Worm (Caenorhabditis elegans): Measurements from ENCODE around the gene B0454.5.
A peak's percentile ranks its signal among the peaks of the same experiment; 100 is the strongest.
"Not testable (repeated sequence)": the region's sequence is repeated elsewhere in the genome, so short reads cannot be mapped to it uniquely, and the experiment has no call there.

Gene B0454.5

DNA sequence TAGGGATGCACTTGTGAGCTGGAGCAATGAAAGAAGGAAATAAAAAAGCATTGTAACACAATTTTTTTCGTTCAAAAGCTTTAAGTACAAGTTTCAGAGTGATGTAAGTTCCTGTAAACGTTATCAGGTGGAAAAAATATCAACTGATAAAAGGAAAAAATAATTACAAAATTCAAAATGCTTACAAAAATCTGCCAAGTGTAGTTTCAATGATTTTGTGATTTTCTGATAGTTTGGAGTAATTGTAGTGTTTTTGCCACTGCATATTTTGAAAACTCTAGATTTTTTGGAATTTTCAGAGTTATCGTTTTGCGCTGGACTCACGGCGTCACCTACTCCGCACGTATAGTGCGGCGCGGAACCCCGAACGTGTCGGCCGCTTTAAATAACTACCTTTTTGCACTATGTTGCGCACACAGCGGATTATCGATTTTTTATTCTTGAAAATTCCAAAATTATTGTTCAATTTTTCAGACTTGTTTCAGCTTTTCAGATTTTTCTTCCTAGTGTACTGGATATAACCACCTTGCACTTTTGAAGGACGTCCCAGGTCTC is 15.2 kb upstream of the B0454.5 start, which contains the start of gene clec-2:
Gene clec-2 (minus strand): TSS at position 51 of the 555 bp plus-strand sequence.
- TF ChIP-seq nhr-76 (tag; optimal IDR thresholded peaks at IDR 0.05) (no peak), elt-1 (tag; optimal IDR thresholded peaks at IDR 0.05; ENCODE audit: borderline replicate concordance, insufficient read depth) (no peak), lin-13 (tag; optimal IDR thresholded peaks at IDR 0.05) (no peak), unc-39 (tag; optimal IDR thresholded peaks at IDR 0.05) (no peak)

DNA sequence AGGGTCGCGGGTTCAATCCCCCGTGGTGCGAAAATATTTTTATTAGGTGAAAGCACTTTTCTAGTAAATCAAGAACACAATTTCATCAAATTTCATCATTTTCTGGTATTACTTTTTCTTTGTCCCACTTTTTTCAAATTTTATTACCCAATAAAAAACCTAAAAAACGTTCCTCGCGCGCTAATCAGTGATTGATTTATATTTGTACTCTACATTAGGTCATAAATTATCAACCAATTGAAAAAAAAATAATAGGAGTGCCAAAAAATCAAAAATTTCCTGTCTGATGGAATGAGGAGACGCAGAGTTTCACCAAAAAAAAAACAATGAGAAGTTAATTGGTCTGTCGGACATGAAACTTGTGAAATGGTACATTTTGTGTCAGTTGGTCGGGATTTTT is 14.0 kb upstream of the B0454.5 start:
- TF ChIP-seq unc-120 (tag; optimal IDR thresholded peaks at IDR 0.05; ENCODE audit: poor library complexity, severe bottlenecking) (no peak), M03D4.4 (tag; optimal IDR thresholded peaks at IDR 0.05) (no peak), lin-13 (tag; optimal IDR thresholded peaks at IDR 0.05) (no peak), mab-5 (tag; optimal IDR thresholded peaks at IDR 0.05) (no peak), elt-1 (tag; optimal IDR thresholded peaks at IDR 0.05; ENCODE audit: borderline replicate concordance, insufficient read depth) (no peak), lin-32 (GFP tag; optimal IDR thresholded peaks at IDR 0.05) (no peak)

DNA sequence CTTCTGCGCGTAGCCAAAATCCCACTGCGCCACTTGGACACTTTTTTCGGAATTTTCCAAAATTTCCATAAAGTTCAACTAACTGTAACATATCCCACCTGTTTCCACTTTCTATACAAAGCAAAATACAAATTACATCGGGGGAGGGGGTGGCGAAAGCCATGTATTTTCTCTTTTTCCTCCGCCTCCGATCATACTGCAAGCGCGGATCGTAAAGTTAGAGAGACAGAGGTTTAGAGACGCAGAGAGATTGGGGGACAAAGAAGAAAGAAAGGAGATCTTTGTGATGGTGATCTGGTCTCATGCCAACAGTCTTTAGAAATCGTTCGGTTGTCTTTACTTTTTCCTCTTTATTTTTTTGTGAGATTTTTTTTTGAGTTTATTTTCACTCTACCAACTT is 10.4 kb upstream of the B0454.5 start:
- peak; percentile 23 for TF ChIP-seq blmp-1 (tag; optimal IDR thresholded peaks at IDR 0.05)
- no peak for TF ChIP-seq nhr-76 (tag; optimal IDR thresholded peaks at IDR 0.05)
- TF ChIP-seq ham-2 (GFP tag; optimal IDR thresholded peaks at IDR 0.05), result peak; percentile 43
- TF ChIP-seq lsy-2 (tag; optimal IDR thresholded peaks at IDR 0.05), result no peak
- no peak for TF ChIP-seq bed-3 (GFP tag; optimal IDR thresholded peaks at IDR 0.05)

DNA sequence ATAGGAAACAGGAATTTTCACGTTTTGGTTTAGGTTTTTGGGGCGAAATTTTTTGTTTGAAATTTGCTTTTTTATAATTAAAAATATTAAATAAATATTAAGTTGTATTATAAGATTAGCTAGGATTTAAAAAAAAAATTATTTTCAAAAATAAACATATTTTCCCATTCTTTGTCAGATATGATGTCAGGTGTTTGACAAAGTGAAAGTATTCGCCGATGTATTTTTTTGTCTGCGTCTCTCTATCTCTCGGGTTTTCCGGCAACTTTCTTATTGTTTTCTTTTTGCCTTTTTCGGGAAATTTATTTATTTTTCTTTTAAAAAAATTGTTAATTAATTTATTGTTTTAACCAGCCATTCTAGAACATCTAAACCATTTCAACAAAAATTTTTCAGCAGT is 8.2 kb upstream of the B0454.5 start:
- TF ChIP-seq blmp-1 (tag; optimal IDR thresholded peaks at IDR 0.05), result peak; percentile 31
- TF ChIP-seq unc-120 (tag; optimal IDR thresholded peaks at IDR 0.05; ENCODE audit: poor library complexity, severe bottlenecking), result no peak
- no peak for TF ChIP-seq elt-1 (tag; optimal IDR thresholded peaks at IDR 0.05; ENCODE audit: borderline replicate concordance, insufficient read depth)

DNA sequence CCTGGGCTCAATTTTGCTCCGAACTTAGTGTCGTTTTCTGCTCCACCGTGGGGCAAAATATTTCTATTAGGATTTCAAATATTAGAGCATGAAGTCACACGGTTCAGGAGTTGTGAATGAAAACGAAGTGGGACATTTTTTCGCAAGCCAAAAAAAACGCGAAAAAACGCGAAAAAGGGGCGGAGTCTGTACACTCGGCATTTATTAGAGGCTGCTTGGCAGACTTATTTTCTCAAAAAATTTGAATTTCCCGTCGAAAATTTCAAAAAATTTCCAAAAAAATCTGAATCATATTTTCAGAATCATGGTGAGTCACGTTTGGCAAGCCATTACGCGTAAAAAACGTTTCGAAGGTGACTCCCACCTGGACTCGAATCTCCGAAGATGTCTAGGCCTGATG is 6.2 kb upstream of the B0454.5 start, which contains the start of gene B0454.6:
Gene B0454.6 (plus strand): TSS at position 301 of the 400 bp plus-strand sequence.
- TF ChIP-seq ham-2 (GFP tag; optimal IDR thresholded peaks at IDR 0.05); mep-1 (tag; optimal IDR thresholded peaks at IDR 0.05); lsy-2 (tag; optimal IDR thresholded peaks at IDR 0.05): not testable (repeated sequence)

DNA sequence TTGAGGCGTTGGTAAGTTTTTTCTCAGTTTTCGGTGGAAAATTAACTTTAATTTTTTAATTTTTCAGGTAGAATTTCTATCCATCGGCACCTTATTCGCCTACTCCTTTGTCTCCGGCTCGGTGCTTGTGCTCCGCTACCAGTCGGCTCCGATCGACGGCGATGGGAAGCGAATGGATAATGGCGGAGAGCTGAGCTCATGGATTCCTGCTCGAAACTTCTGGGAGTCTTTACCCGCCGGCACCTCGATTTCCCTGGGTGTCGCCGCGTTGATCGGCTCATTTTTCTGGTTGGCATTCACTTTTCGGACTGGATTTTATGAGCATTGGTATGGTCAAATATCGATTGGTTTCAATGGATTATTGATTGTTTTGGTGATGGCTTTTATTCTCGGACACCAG is 3.7 kb upstream of the B0454.5 start:
- TF ChIP-seq ztf-11 (tag; optimal IDR thresholded peaks at IDR 0.05) (no peak), nhr-28 (tag; optimal IDR thresholded peaks at IDR 0.05) (no peak), lin-32 (GFP tag; optimal IDR thresholded peaks at IDR 0.05) (no peak), pha-4 (tag; optimal IDR thresholded peaks at IDR 0.05) (no peak), tbx-8 (GFP tag; optimal IDR thresholded peaks at IDR 0.05) (no peak), cnd-1 (tag; optimal IDR thresholded peaks at IDR 0.05) (no peak), mls-2 (tag; optimal IDR thresholded peaks at IDR 0.05) (no peak), nhr-2 (tag; optimal IDR thresholded peaks at IDR 0.05) (no peak), zip-8 (tag; optimal IDR thresholded peaks at IDR 0.05) (no peak), ces-1 (GFP tag; optimal IDR thresholded peaks at IDR 0.05) (no peak), ham-2 (GFP tag; optimal IDR thresholded peaks at IDR 0.05) (no peak), lsy-2 (tag; optimal IDR thresholded peaks at IDR 0.05) (no peak), ceh-43 (GFP tag; optimal IDR thresholded peaks at IDR 0.05) (no peak), ceh-39 (tag; optimal IDR thresholded peaks at IDR 0.05) (no peak), mep-1 (tag; optimal IDR thresholded peaks at IDR 0.05) (no peak), sptf-1 (tag; optimal IDR thresholded peaks at IDR 0.05) (no peak)

DNA sequence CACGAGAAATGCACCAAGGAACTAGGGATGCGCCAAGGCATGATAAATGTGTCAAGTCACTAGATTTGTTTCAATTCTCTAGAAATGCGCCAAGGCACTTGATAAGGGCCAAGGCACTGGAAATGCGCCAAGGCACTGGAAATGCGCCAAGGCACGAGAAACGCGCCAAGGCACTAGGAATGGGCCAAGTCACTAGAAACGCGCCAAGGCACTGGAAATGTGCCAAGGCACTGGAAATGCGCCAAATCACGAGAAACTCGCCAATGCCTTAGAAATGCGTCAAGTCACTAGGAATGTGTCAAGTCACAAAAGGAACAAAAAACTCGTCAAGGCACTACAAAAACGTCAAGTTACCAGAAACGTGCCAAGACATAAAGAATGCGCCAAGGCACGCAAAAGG is 2.3 kb upstream of the B0454.5 start:
- TF ChIP-seq cnd-1 (tag; optimal IDR thresholded peaks at IDR 0.05) (no peak), lin-32 (GFP tag; optimal IDR thresholded peaks at IDR 0.05) (no peak), lsy-2 (tag; optimal IDR thresholded peaks at IDR 0.05) (no peak), flh-1 (GFP tag; optimal IDR thresholded peaks at IDR 0.05) (no peak), elt-3 (tag; optimal IDR thresholded peaks at IDR 0.05) (no peak), unc-62 (GFP tag; optimal IDR thresholded peaks at IDR 0.05) (no peak), nhr-76 (tag; optimal IDR thresholded peaks at IDR 0.05) (no peak), lin-13 (tag; optimal IDR thresholded peaks at IDR 0.05) (no peak), snpc-4 (tag; optimal IDR thresholded peaks at IDR 0.05) (no peak), mep-1 (tag; optimal IDR thresholded peaks at IDR 0.05) (no peak), nhr-28 (tag; optimal IDR thresholded peaks at IDR 0.05) (no peak), sptf-1 (tag; optimal IDR thresholded peaks at IDR 0.05) (no peak), M03D4.4 (tag; optimal IDR thresholded peaks at IDR 0.05) (no peak), mab-5 (tag; optimal IDR thresholded peaks at IDR 0.05) (no peak), sem-2 (GFP tag; optimal IDR thresholded peaks at IDR 0.05) (no peak), zip-8 (tag; optimal IDR thresholded peaks at IDR 0.05) (no peak), ces-1 (GFP tag; optimal IDR thresholded peaks at IDR 0.05) (no peak), ceh-39 (tag; optimal IDR thresholded peaks at IDR 0.05) (no peak), ham-2 (GFP tag; optimal IDR thresholded peaks at IDR 0.05) (no peak)
